Fruit fly (Drosophila melanogaster) whole organism: ENCODE results near the gene CG32225.

Experiments
- Dll ChIP-seq: fragments of >200 bp; optimal IDR thresholded peaks from 2 replicates; lab custom pipeline; 2017
- EcR ChIP-seq, 2 experiments: fragments of >200 bp; optimal IDR thresholded peaks; 2 replicates each; lab custom pipeline; 2017; ENCODE audit warnings: missing biosample characterization in 2 of 2, missing genetic modification characterization in 2 of 2, missing genetic modification reagents in 2 of 2
- pan ChIP-seq: fragments of >200 bp; optimal IDR thresholded peaks from 2 replicates; lab custom pipeline; 2017
- psq ChIP-seq: fragments of >200 bp; optimal IDR thresholded peaks from 2 replicates; lab custom pipeline; 2017
- usp ChIP-seq: fragments of >200 bp; optimal IDR thresholded peaks from 2 replicates; lab custom pipeline; 2017; ENCODE audit warnings: missing biosample characterization, missing genetic modification characterization, mixed read lengths

dm6 chr3L:20342334-20342733 is 36.3 kb upstream of the CG32225 start, which contains the start of gene Spn77Bc:
- TF ChIP-seq pan (lab: Kevin White, UChicago): no peak
- TF ChIP-seq Dll (lab: Kevin White, UChicago): no peak
- no peak for TF ChIP-seq psq (lab: Kevin White, UChicago)
- no peak for TF ChIP-seq EcR (GFP tag; optimal IDR thresholded peaks at IDR 0.05; lab: Kevin White, UChicago)
- no peak for TF ChIP-seq usp (GFP tag; lab: Kevin White, UChicago)
